Worm (Caenorhabditis elegans) whole organism, L4 larva: Measurements from ENCODE around the gene W02B12.12.

ENCODE experiments used
- D1046.2 ChIP-seq: fragments of 200-800 bp; sonication (Bioruptor generic); IDR thresholded peaks from 2 replicates; pipeline ENCODE4 v1.3.6; 2022; ENCODE audit warnings: missing genetic modification characterization, missing compliant biosample characterization
- F26F4.8 ChIP-seq: fragments of 200-800 bp; sonication (Bioruptor generic); conservative IDR thresholded peaks from 2 replicates; pipeline ENCODE4 v1.3.6; 2022; ENCODE audit warnings: missing genetic modification characterization, missing compliant biosample characterization
- R02D3.7 ChIP-seq: fragments of 150-350 bp; sonication (generic microtip); optimal IDR thresholded peaks from 3 replicates; lab custom pipeline; 2014; ENCODE audit warnings: missing biosample characterization, missing genetic modification characterization
- Y105C5A.15 ChIP-seq: fragments of 200-800 bp; sonication (Bioruptor generic); IDR thresholded peaks from 2 replicates; pipeline ENCODE4 v1.3.6; 2022; ENCODE audit warnings: missing genetic modification characterization, missing compliant biosample characterization
- ZK337.2 ChIP-seq: fragments of 200-800 bp; sonication (Bioruptor generic); IDR thresholded peaks from 2 replicates; pipeline ENCODE4 v1.3.6; 2022; ENCODE audit warnings: missing genetic modification reagents, missing genetic modification characterization, missing compliant biosample characterization
- aha-1 ChIP-seq: fragments of 150-350 bp; peaks from one replicate; lab custom pipeline; 2014; ENCODE audit warnings: missing biosample characterization, missing genetic modification characterization
- ama-1 ChIP-seq: fragments of 150-350 bp; optimal IDR thresholded peaks from 2 replicates; lab custom pipeline; 2014; ENCODE audit warnings: inconsistent platforms, mixed read lengths
- arid-1 ChIP-seq: fragments of 200-800 bp; sonication (Bioruptor generic); conservative IDR thresholded peaks from 2 replicates; pipeline ENCODE4 v1.3.6; 2022; ENCODE audit warnings: missing genetic modification reagents, missing genetic modification characterization, missing compliant biosample characterization
- attf-4 ChIP-seq: sonication (generic microtip); optimal IDR thresholded peaks from 3 replicates; lab custom pipeline; 2017; ENCODE audit warnings: missing biosample characterization, missing genetic modification characterization
- ceh-28 ChIP-seq: fragments of 150-350 bp; optimal IDR thresholded peaks from 2 replicates; lab custom pipeline; 2014; ENCODE audit warnings: missing biosample characterization, missing genetic modification reagents, missing genetic modification characterization
- ceh-62 ChIP-seq: sonication (generic microtip); optimal IDR thresholded peaks from 2 replicates; lab custom pipeline; 2017; ENCODE audit warnings: missing biosample characterization, missing genetic modification characterization
- ceh-82 ChIP-seq: sonication (generic microtip); optimal IDR thresholded peaks from 2 replicates; lab custom pipeline; 2017; ENCODE audit warnings: missing biosample characterization, missing genetic modification characterization
- daf-12 ChIP-seq: fragments of 150-350 bp; optimal IDR thresholded peaks from 2 replicates; lab custom pipeline; 2014; ENCODE audit warnings: missing biosample characterization, missing genetic modification reagents, missing genetic modification characterization
- daf-16 ChIP-seq, 3 experiments: sonication (generic microtip); optimal IDR thresholded peaks; 2 replicates each; lab custom pipeline; 2016 to 2017; ENCODE audit warnings: missing genetic modification characterization in 3 of 3, missing genetic modification reagents in 3 of 3, mild to moderate bottlenecking in 2 of 3, missing compliant biosample characterization in 2 of 3, missing biosample characterization in 1 of 3, moderate library complexity in 1 of 3
- daf-19 ChIP-seq: fragments of 200-800 bp; sonication (Bioruptor generic); conservative IDR thresholded peaks from 2 replicates; pipeline ENCODE4 v1.3.6; 2022; ENCODE audit warnings: missing genetic modification characterization, missing compliant biosample characterization
- dmd-6 ChIP-seq: fragments of 200-800 bp; sonication (Bioruptor generic); IDR thresholded peaks from 2 replicates; pipeline ENCODE4 v1.3.6; 2022; ENCODE audit warnings: missing genetic modification reagents, missing genetic modification characterization, missing compliant biosample characterization
- dpl-1 ChIP-seq: fragments of 150-350 bp; optimal IDR thresholded peaks from 2 replicates; lab custom pipeline; 2014; ENCODE audit warnings: missing biosample characterization, missing genetic modification reagents, missing genetic modification characterization
- dve-1 ChIP-seq: sonication (generic microtip); optimal IDR thresholded peaks from 2 replicates; lab custom pipeline; 2017; ENCODE audit warnings: antibody characterized with exemption, mild to moderate bottlenecking, missing genetic modification characterization, missing compliant biosample characterization; ENCODE audit not compliant: insufficient read depth
- egl-27 ChIP-seq: sonication (generic microtip); optimal IDR thresholded peaks from 3 replicates; lab custom pipeline; 2017; ENCODE audit warnings: missing biosample characterization, missing genetic modification reagents, missing genetic modification characterization
- gei-8 ChIP-seq: fragments of 200-800 bp; sonication (Bioruptor generic); optimal IDR thresholded peaks from 2 replicates; lab custom pipeline; 2018; ENCODE audit warnings: mild to moderate bottlenecking, missing genetic modification characterization, missing compliant biosample characterization
- hlh-11 ChIP-seq: fragments of 200-800 bp; sonication (Bioruptor generic); optimal IDR thresholded peaks from 2 replicates; lab custom pipeline; 2018; ENCODE audit warnings: mild to moderate bottlenecking, missing genetic modification characterization, missing compliant biosample characterization
- jun-1 ChIP-seq: fragments of 150-350 bp; optimal IDR thresholded peaks from 2 replicates; lab custom pipeline; 2014; ENCODE audit warnings: missing biosample characterization, missing genetic modification reagents, missing genetic modification characterization
- lin-1 ChIP-seq: fragments of 200-800 bp; sonication (Bioruptor generic); IDR thresholded peaks from 2 replicates; pipeline ENCODE4 v1.3.6; 2022; ENCODE audit warnings: missing genetic modification reagents, missing genetic modification characterization, missing compliant biosample characterization
- lin-13 ChIP-seq: fragments of 150-350 bp; optimal IDR thresholded peaks from 2 replicates; lab custom pipeline; 2014; ENCODE audit warnings: missing biosample characterization, missing genetic modification reagents, missing genetic modification characterization
- lin-38 ChIP-seq: fragments of 200-800 bp; sonication (Bioruptor generic); IDR thresholded peaks from 2 replicates; pipeline ENCODE4 v1.3.6; 2022; ENCODE audit warnings: missing genetic modification reagents, missing genetic modification characterization, missing compliant biosample characterization
- lin-39 ChIP-seq: fragments of 150-350 bp; optimal IDR thresholded peaks from 2 replicates; lab custom pipeline; 2014; ENCODE audit warnings: missing biosample characterization, missing genetic modification reagents, missing genetic modification characterization
- lir-3 ChIP-seq: sonication (generic microtip); optimal IDR thresholded peaks from 2 replicates; lab custom pipeline; 2016; ENCODE audit warnings: mild to moderate bottlenecking, missing genetic modification characterization, missing compliant biosample characterization
- lsy-2 ChIP-seq, 2 experiments: fragments of 150-350 bp in 1 of 2; sonication (generic microtip) in 1 of 2; optimal IDR thresholded peaks; 2 replicates each; lab custom pipeline; 2014 to 2017; ENCODE audit warnings: missing biosample characterization in 2 of 2, missing genetic modification characterization in 2 of 2
- madf-5 ChIP-seq, 2 experiments: fragments of 200-800 bp; sonication (Bioruptor generic); IDR thresholded peaks; 2 replicates each; pipeline ENCODE4 v1.3.6; 2022; ENCODE audit warnings: missing compliant biosample characterization in 2 of 2, missing genetic modification characterization in 2 of 2
- mep-1 ChIP-seq: fragments of 150-350 bp; sonication (generic microtip); optimal IDR thresholded peaks from 3 replicates; lab custom pipeline; 2014; ENCODE audit warnings: missing biosample characterization, missing genetic modification characterization
- mes-2 ChIP-seq: sonication (generic microtip); optimal IDR thresholded peaks from 2 replicates; lab custom pipeline; 2016; ENCODE audit warnings: missing genotype, mild to moderate bottlenecking, missing genetic modification characterization, missing compliant biosample characterization; ENCODE audit not compliant: poor library complexity, severe bottlenecking
- nhr-10 ChIP-seq: fragments of 150-350 bp; optimal IDR thresholded peaks from 2 replicates; lab custom pipeline; 2014; ENCODE audit warnings: missing biosample characterization, missing genetic modification characterization
- nhr-11 ChIP-seq: fragments of 150-350 bp; optimal IDR thresholded peaks from 2 replicates; lab custom pipeline; 2014; ENCODE audit warnings: missing biosample characterization, missing genetic modification characterization
- nhr-28 ChIP-seq: fragments of 150-350 bp; optimal IDR thresholded peaks from 2 replicates; lab custom pipeline; 2014; ENCODE audit warnings: missing biosample characterization, missing genetic modification characterization
- nhr-77 ChIP-seq: fragments of 150-350 bp; optimal IDR thresholded peaks from 2 replicates; lab custom pipeline; 2014; ENCODE audit warnings: missing biosample characterization, missing genetic modification characterization
- php-3 ChIP-seq: fragments of 200-800 bp; sonication (Bioruptor generic); IDR thresholded peaks from 2 replicates; pipeline ENCODE4 v1.3.6; 2022; ENCODE audit warnings: missing genetic modification reagents, missing genetic modification characterization, missing compliant biosample characterization
- pqm-1 ChIP-seq: sonication (generic microtip); optimal IDR thresholded peaks from 2 replicates; lab custom pipeline; 2017; ENCODE audit warnings: missing biosample characterization, missing genetic modification characterization
- rbr-2 ChIP-seq: sonication (generic microtip); optimal IDR thresholded peaks from 2 replicates; lab custom pipeline; 2016; ENCODE audit warnings: missing genotype, missing genetic modification characterization, missing compliant biosample characterization
- saeg-2 ChIP-seq: fragments of 200-800 bp; sonication (Bioruptor generic); IDR thresholded peaks from 2 replicates; pipeline ENCODE4 v1.3.6; 2022; ENCODE audit warnings: missing genetic modification reagents, missing genetic modification characterization, missing compliant biosample characterization
- unc-39 ChIP-seq: sonication (generic microtip); optimal IDR thresholded peaks from 2 replicates; lab custom pipeline; 2017; ENCODE audit warnings: missing biosample characterization, missing genetic modification characterization
- vab-7 ChIP-seq: fragments of 200-800 bp; sonication (Bioruptor generic); IDR thresholded peaks from 2 replicates; pipeline ENCODE4 v1.3.6; 2022; ENCODE audit warnings: missing genetic modification reagents, missing genetic modification characterization, missing compliant biosample characterization
- zip-2 ChIP-seq: fragments of 150-350 bp; optimal IDR thresholded peaks from 2 replicates; lab custom pipeline; 2014; ENCODE audit warnings: missing biosample characterization, missing genetic modification characterization

W02B12.12 gene

ce11 chrII:11440265-11440664, 38.7 kb downstream of the W02B12.12 start, which contains the start of gene VW02B12L.2 (continued):
- no peak for TF ChIP-seq unc-39 (tag; lab: Kevin White, UChicago)
- no peak for TF ChIP-seq lin-1
- TF ChIP-seq lin-39 (tag; lab: Kevin White, UChicago): no peak
- no peak for TF ChIP-seq ceh-62 (tag; lab: Kevin White, UChicago)
- TF ChIP-seq saeg-2: no peak
- TF ChIP-seq Y105C5A.15 (GFP tag; lab: Robert Waterston, UW): no peak
- no peak for TF ChIP-seq arid-1 (GFP tag; lab: Robert Waterston, UW)
- no peak for TF ChIP-seq ama-1 (lab: Kevin White, UChicago)
- TF ChIP-seq lir-3 (tag; lab: Kevin White, UChicago): no peak
- TF ChIP-seq daf-19 (GFP tag; lab: Robert Waterston, UW): no peak
- TF ChIP-seq daf-12: no peak
- TF ChIP-seq D1046.2 (GFP tag; lab: Robert Waterston, UW): no peak
- TF ChIP-seq vab-7 (GFP tag; lab: Robert Waterston, UW): no peak
- TF ChIP-seq nhr-28 (tag; lab: Kevin White, UChicago): peak; percentile 28
- no peak for TF ChIP-seq egl-27 (tag; lab: Kevin White, UChicago)
- peak in 1 of 2 experiments; percentile 66 for TF ChIP-seq lsy-2 (tag; optimal IDR thresholded peaks at IDR 0.05; lab: Kevin White, UChicago)
- no peak for TF ChIP-seq gei-8
- no peak for TF ChIP-seq nhr-11 (tag; lab: Kevin White, UChicago)
- TF ChIP-seq php-3 (GFP tag; lab: Robert Waterston, UW): no peak
- TF ChIP-seq jun-1 (tag; lab: Kevin White, UChicago): no peak
- peak; percentile 65 for TF ChIP-seq R02D3.7
- no peak for TF ChIP-seq nhr-10 (tag; lab: Kevin White, UChicago)
- TF ChIP-seq zip-2 (tag; lab: Kevin White, UChicago): no peak
- no peak for TF ChIP-seq ZK337.2 (GFP tag; lab: Robert Waterston, UW)
- no peak for TF ChIP-seq F26F4.8 (GFP tag; lab: Robert Waterston, UW)
- no peak for TF ChIP-seq ceh-28 (tag; lab: Kevin White, UChicago)
- TF ChIP-seq dpl-1 (GFP tag; lab: Kevin White, UChicago): peak; percentile 83
- no peak for TF ChIP-seq lin-38 (GFP tag; lab: Robert Waterston, UW)
- peak; percentile 25 for TF ChIP-seq aha-1
- TF ChIP-seq rbr-2 (tag; lab: Kevin White, UChicago): no peak
- TF ChIP-seq mes-2: peak; percentile 14
- no peak for TF ChIP-seq attf-4 (tag; lab: Kevin White, UChicago)
- TF ChIP-seq ceh-82: no peak

ce11 chrII:11438417-11438816, 40.6 kb downstream of the W02B12.12 start, which contains the start of gene vha-6:
Gene vha-6 (minus strand): TSS chrII:11438452.
- TF ChIP-seq daf-16 (GFP tag; optimal IDR thresholded peaks at IDR 0.05; lab: Kevin White, UChicago): no peak
- peak; percentile 50 for TF ChIP-seq daf-16 (tag; optimal IDR thresholded peaks at IDR 0.05; lab: Kevin White, UChicago)
- peak; percentile 67 for TF ChIP-seq dmd-6
- no peak for TF ChIP-seq lin-13
- peak; percentile 2 for TF ChIP-seq mep-1 (tag; lab: Kevin White, UChicago)
- no peak for TF ChIP-seq F26F4.8 (GFP tag; lab: Robert Waterston, UW)
- peak; percentile 39 for TF ChIP-seq dve-1 (tag; lab: Kevin White, UChicago)
- TF ChIP-seq pqm-1 (tag; lab: Kevin White, UChicago): peak; percentile 93
- TF ChIP-seq nhr-28 (tag; lab: Kevin White, UChicago): peak; percentile 58
- no peak for TF ChIP-seq jun-1 (tag; lab: Kevin White, UChicago)
- TF ChIP-seq nhr-77 (tag; lab: Kevin White, UChicago): peak; percentile 48
- TF ChIP-seq php-3 (GFP tag; lab: Robert Waterston, UW): no peak
- TF ChIP-seq madf-5 (GFP tag; IDR thresholded peaks at IDR 0.05; lab: Robert Waterston, UW): no peak
- TF ChIP-seq daf-19 (GFP tag; lab: Robert Waterston, UW): no peak
- TF ChIP-seq hlh-11 (tag; lab: Kevin White, UChicago): peak; percentile 54
